Worm (Caenorhabditis elegans): ENCODE data around the gene Y49A3A.4.

Gene Y49A3A.4

ce11 chrV:14358577-14358976 is at the start of gene Y49A3A.4:
Y49A3A.4 (minus strand) TSS chrV:14358890.
- TF ChIP-seq T26A8.4 (GFP tag; IDR thresholded peaks at IDR 0.05) (peak; percentile 63), Y5F2A.4 (GFP tag; optimal IDR thresholded peaks at IDR 0.05) (peak; percentile 0), nhr-102 (tag; optimal IDR thresholded peaks at IDR 0.05) (no peak), hif-1 (tag; optimal IDR thresholded peaks at IDR 0.05) (no peak), mep-1 (tag; optimal IDR thresholded peaks at IDR 0.05) (peak; percentile 21), cey-2 (tag; optimal IDR thresholded peaks at IDR 0.05; ENCODE audit: borderline replicate concordance, insufficient read depth) (no peak), F37D6.2 (tag; optimal IDR thresholded peaks at IDR 0.05) (no peak), zfp-2 (tag; optimal IDR thresholded peaks at IDR 0.05) (no peak), zfp-3 (GFP tag; conservative IDR thresholded peaks at IDR 0.05) (no peak), dmd-6 (GFP tag; IDR thresholded peaks at IDR 0.05) (no peak), ceh-44 (GFP tag; IDR thresholded peaks at IDR 0.05) (no peak), saeg-2 (GFP tag; IDR thresholded peaks at IDR 0.05) (no peak), gei-8 (GFP tag; optimal IDR thresholded peaks at IDR 0.05) (no peak), ceh-82 (tag; optimal IDR thresholded peaks at IDR 0.05) (no peak), hlh-30 (tag; optimal IDR thresholded peaks at IDR 0.05; ENCODE audit: insufficient read depth) (peak; percentile 35), T20F7.1 (GFP tag; optimal IDR thresholded peaks at IDR 0.05) (no peak), aly-2 (tag; optimal IDR thresholded peaks at IDR 0.05) (no peak), ZK337.2 (GFP tag; IDR thresholded peaks at IDR 0.05) (no peak), madf-9 (GFP tag; conservative IDR thresholded peaks at IDR 0.05) (no peak), daf-16 (GFP tag; optimal IDR thresholded peaks at IDR 0.05) (no peak), daf-16 (tag; optimal IDR thresholded peaks at IDR 0.05) (peak; percentile 42), sdz-12 (GFP tag; optimal IDR thresholded peaks at IDR 0.05) (no peak), set-16 (GFP tag; IDR thresholded peaks at IDR 0.05) (no peak), spr-3 (GFP tag; optimal IDR thresholded peaks at IDR 0.05) (peak; percentile 11), snpc-4 (tag; optimal IDR thresholded peaks at IDR 0.05) (peak; percentile 70), nhr-76 (tag; optimal IDR thresholded peaks at IDR 0.05) (no peak), attf-4 (tag; optimal IDR thresholded peaks at IDR 0.05) (no peak), unc-130 (GFP tag; optimal IDR thresholded peaks at IDR 0.05) (no peak), dve-1 (tag; optimal IDR thresholded peaks at IDR 0.05; ENCODE audit: insufficient read depth) (peak; percentile 19), mes-2 (tag; optimal IDR thresholded peaks at IDR 0.05; ENCODE audit: poor library complexity, severe bottlenecking) (peak; percentile 39), F44E2.7 (GFP tag; IDR thresholded peaks at IDR 0.05) (no peak), egl-43 (GFP tag; IDR thresholded peaks at IDR 0.05) (no peak), zag-1 (tag; optimal IDR thresholded peaks at IDR 0.05) (no peak), aha-1 (tag) (no peak), hlh-11 (tag; optimal IDR thresholded peaks at IDR 0.05) (peak; percentile 23), nhr-28 (tag; optimal IDR thresholded peaks at IDR 0.05) (no peak), dmd-9 (GFP tag; IDR thresholded peaks at IDR 0.05) (no peak), tra-1 (GFP tag; IDR thresholded peaks at IDR 0.05) (no peak), lin-38 (GFP tag; IDR thresholded peaks at IDR 0.05) (no peak; the same call in 1 of the 2 replicates), daf-19 (GFP tag; conservative IDR thresholded peaks at IDR 0.05) (no peak), ctbp-1 (GFP tag; IDR thresholded peaks at IDR 0.05) (no peak)

ce11 chrV:14405647-14406046 is 47.0 kb upstream of the Y49A3A.4 start:
- TF ChIP-seq lsy-2 (tag; optimal IDR thresholded peaks at IDR 0.05) (no peak), T26A8.4 (GFP tag; IDR thresholded peaks at IDR 0.05) (no peak), ctbp-1 (GFP tag; IDR thresholded peaks at IDR 0.05) (no peak), ceh-32 (tag; optimal IDR thresholded peaks at IDR 0.05; ENCODE audit: poor library complexity) (no peak), nhr-48 (tag; optimal IDR thresholded peaks at IDR 0.05) (no peak), F44E2.7 (GFP tag; IDR thresholded peaks at IDR 0.05) (no peak), daf-19 (GFP tag; conservative IDR thresholded peaks at IDR 0.05) (no peak), lir-3 (tag; optimal IDR thresholded peaks at IDR 0.05) (no peak), ztf-11 (tag; optimal IDR thresholded peaks at IDR 0.05) (no peak), ceh-62 (tag; optimal IDR thresholded peaks at IDR 0.05) (no peak), lin-38 (GFP tag; IDR thresholded peaks at IDR 0.05) (no peak), nhr-42 (GFP tag; IDR thresholded peaks at IDR 0.05) (no peak), ama-1 (optimal IDR thresholded peaks at IDR 0.05) (no peak), daf-16 (GFP tag; optimal IDR thresholded peaks at IDR 0.05) (no peak), daf-16 (tag; optimal IDR thresholded peaks at IDR 0.05) (no peak)
